Fruit fly (Drosophila melanogaster) whole organism, embryonic: ENCODE results near the gene Tpr2.
A peak's percentile ranks its signal among the peaks of the same experiment; 100 is the strongest.

Experiments used
- ATbp ChIP-seq: fragments of 200-800 bp; sonication (Bioruptor generic); optimal IDR thresholded peaks from 2 replicates; lab custom pipeline; 2017; ENCODE audit warnings: missing biosample characterization, mild to moderate bottlenecking, missing genetic modification characterization, missing genetic modification reagents
- Antp ChIP-seq: fragments of 200-800 bp; sonication (Bioruptor generic); optimal IDR thresholded peaks from 3 replicates; lab custom pipeline; 2016; ENCODE audit warnings: missing biosample characterization, missing genetic modification characterization
- Bgb ChIP-seq: fragments of 200-800 bp; sonication (Bioruptor generic); IDR thresholded peaks from 2 replicates; pipeline ENCODE4 v1.3.6; 2022; ENCODE audit warnings: missing biosample characterization, missing genetic modification characterization; ENCODE audit not compliant: partially characterized antibody
- CG11247 ChIP-seq: fragments of 200-800 bp; sonication (Bioruptor generic); IDR thresholded peaks from 2 replicates; pipeline ENCODE4 v1.3.6; 2022; ENCODE audit warnings: missing biosample characterization, missing genetic modification characterization
- CG11723 ChIP-seq: fragments of 200-800 bp; sonication (Bioruptor generic); optimal IDR thresholded peaks from 2 replicates; lab custom pipeline; 2017; ENCODE audit warnings: missing biosample characterization, mild to moderate bottlenecking, missing genetic modification characterization
- CG12236 ChIP-seq: fragments of 200-800 bp; sonication (Bioruptor generic); optimal IDR thresholded peaks from 2 replicates; lab custom pipeline; 2016; ENCODE audit warnings: missing biosample characterization, missing genetic modification characterization
- CG12769 ChIP-seq: fragments of 200-800 bp; sonication (Bioruptor generic); optimal IDR thresholded peaks from 2 replicates; lab custom pipeline; 2019; ENCODE audit warnings: missing biosample characterization, mild to moderate bottlenecking, missing genetic modification characterization, moderate library complexity
- CG13296 ChIP-seq: fragments of 200-800 bp; sonication (Bioruptor generic); optimal IDR thresholded peaks from 3 replicates; lab custom pipeline; 2018; ENCODE audit warnings: missing biosample characterization, mild to moderate bottlenecking, missing genetic modification characterization
- CG14441 ChIP-seq: fragments of 200-800 bp; sonication (Bioruptor generic); IDR thresholded peaks from 2 replicates; pipeline ENCODE4 v1.3.6; 2022; ENCODE audit warnings: missing biosample characterization, missing genetic modification characterization
- CG14710 ChIP-seq: fragments of 200-800 bp; sonication (Bioruptor generic); optimal IDR thresholded peaks from 3 replicates; lab custom pipeline; 2019; ENCODE audit warnings: missing biosample characterization, mild to moderate bottlenecking, missing genetic modification characterization, moderate library complexity
- CG15514 ChIP-seq: fragments of 200-800 bp; sonication (Bioruptor generic); optimal IDR thresholded peaks from 3 replicates; lab custom pipeline; 2017; ENCODE audit warnings: missing biosample characterization, missing genetic modification characterization, mild to moderate bottlenecking, moderate library complexity, missing genetic modification reagents
- CG17361 ChIP-seq: fragments of 200-800 bp; sonication (Bioruptor generic); IDR thresholded peaks from 3 replicates; pipeline ENCODE4 v1.3.6; 2022; ENCODE audit warnings: missing biosample characterization, missing genetic modification characterization
- CG2120 ChIP-seq: fragments of 200-800 bp; sonication (Bioruptor generic); optimal IDR thresholded peaks from 3 replicates; lab custom pipeline; 2016; ENCODE audit warnings: missing biosample characterization, missing genetic modification characterization
- CG34422 ChIP-seq: fragments of 200-800 bp; sonication (Bioruptor generic); IDR thresholded peaks from 3 replicates; pipeline ENCODE4 v1.3.6; 2022; ENCODE audit warnings: missing biosample characterization, missing genetic modification characterization
- CG4617 ChIP-seq: fragments of 200-800 bp; sonication (Bioruptor generic); optimal IDR thresholded peaks from 3 replicates; lab custom pipeline; 2016; ENCODE audit warnings: missing biosample characterization, missing genetic modification characterization, borderline replicate concordance
- CG4730 ChIP-seq: fragments of 200-800 bp; sonication (Bioruptor generic); IDR thresholded peaks from 2 replicates; pipeline ENCODE4 v1.3.6; 2022; ENCODE audit warnings: missing biosample characterization, missing genetic modification characterization
- CG6791 ChIP-seq: fragments of 200-800 bp; sonication (Bioruptor generic); IDR thresholded peaks from 3 replicates; pipeline ENCODE4 v1.3.6; 2022; ENCODE audit warnings: missing biosample characterization, missing genetic modification characterization; ENCODE audit not compliant: partially characterized antibody
- CG8089 ChIP-seq: fragments of 200-800 bp; sonication (Bioruptor generic); optimal IDR thresholded peaks from 3 replicates; lab custom pipeline; 2016; ENCODE audit warnings: missing biosample characterization, missing genetic modification characterization
- CG8924 ChIP-seq: fragments of 200-800 bp; optimal IDR thresholded peaks from 3 replicates; lab custom pipeline; 2019; ENCODE audit warnings: missing biosample characterization, mild to moderate bottlenecking, missing genetic modification characterization, moderate library complexity
- CG9932 ChIP-seq: fragments of 200-800 bp; sonication (Bioruptor generic); IDR thresholded peaks from 2 replicates; pipeline ENCODE4 v1.3.6; 2022; ENCODE audit warnings: missing biosample characterization, missing genetic modification characterization
- HLHmδ ChIP-seq: fragments of 200-800 bp; sonication (Bioruptor generic); optimal IDR thresholded peaks from 2 replicates; lab custom pipeline; 2018; ENCODE audit warnings: missing biosample characterization, mild to moderate bottlenecking, missing genetic modification characterization, moderate library complexity
- Hsf ChIP-seq: fragments of 200-800 bp; sonication (Bioruptor generic); optimal IDR thresholded peaks from 3 replicates; lab custom pipeline; 2016; ENCODE audit warnings: missing biosample characterization, missing genetic modification characterization
- Lhr ChIP-seq: fragments of 200-800 bp; sonication (Bioruptor generic); optimal IDR thresholded peaks from 3 replicates; lab custom pipeline; 2017; ENCODE audit warnings: mild to moderate bottlenecking, missing biosample characterization, missing genetic modification reagents, missing genetic modification characterization
- Scr ChIP-seq: fragments of 200-800 bp; sonication (Bioruptor generic); IDR thresholded peaks from 2 replicates; pipeline ENCODE4 v1.3.6; 2022; ENCODE audit warnings: missing biosample characterization, missing genetic modification characterization; ENCODE audit not compliant: partially characterized antibody
- Six4 ChIP-seq: fragments of 200-800 bp; sonication (Bioruptor generic); optimal IDR thresholded peaks from 2 replicates; lab custom pipeline; 2016; ENCODE audit warnings: missing biosample characterization, missing genetic modification characterization
- Sox100B ChIP-seq: fragments of 200-800 bp; sonication (Bioruptor generic); optimal IDR thresholded peaks from 3 replicates; lab custom pipeline; 2018; ENCODE audit warnings: missing biosample characterization, mild to moderate bottlenecking, missing genetic modification characterization
- Ssrp ChIP-seq: fragments of 200-800 bp; sonication (Bioruptor generic); optimal IDR thresholded peaks from 2 replicates; lab custom pipeline; 2018; ENCODE audit warnings: missing biosample characterization, mild to moderate bottlenecking, missing genetic modification characterization, moderate library complexity
- Trl ChIP-seq, 3 experiments: fragments of >200 bp in 2 of 3; fragments of 200-800 bp in 1 of 3; sonication (Bioruptor generic) in 1 of 3; optimal IDR thresholded peaks; 2 replicates in 1 of 3; 3 replicates in 2 of 3; lab custom pipeline; 2016 to 2017; ENCODE audit warnings: missing biosample characterization in 1 of 3, missing genetic modification characterization in 1 of 3
- ac ChIP-seq: fragments of 200-800 bp; sonication (Bioruptor generic); optimal IDR thresholded peaks from 3 replicates; lab custom pipeline; 2017; ENCODE audit warnings: missing biosample characterization, mild to moderate bottlenecking, missing genetic modification characterization
- cato ChIP-seq: fragments of 200-800 bp; sonication (Bioruptor generic); optimal IDR thresholded peaks from 2 replicates; lab custom pipeline; 2016; ENCODE audit warnings: missing biosample characterization, missing genetic modification characterization, borderline replicate concordance
- chinmo ChIP-seq: fragments of 200-800 bp; sonication (Bioruptor generic); IDR thresholded peaks from 4 replicates; pipeline ENCODE4 v1.3.6; 2022; ENCODE audit warnings: missing biosample characterization, missing genetic modification characterization; ENCODE audit not compliant: partially characterized antibody
- kay ChIP-seq: fragments of 200-800 bp; sonication (Bioruptor generic); optimal IDR thresholded peaks from 2 replicates; lab custom pipeline; 2016; ENCODE audit warnings: missing biosample characterization, missing genetic modification characterization
- klu ChIP-seq: fragments of 200-800 bp; sonication (Bioruptor generic); IDR thresholded peaks from 2 replicates; pipeline ENCODE4 v1.3.6; 2022; ENCODE audit warnings: missing biosample characterization, missing genetic modification characterization
- nerfin-2 ChIP-seq: fragments of 200-800 bp; sonication (Bioruptor generic); IDR thresholded peaks from 2 replicates; pipeline ENCODE4 v1.3.6; 2022; ENCODE audit warnings: missing biosample characterization, missing genetic modification characterization; ENCODE audit not compliant: partially characterized antibody
- odd ChIP-seq: fragments of 200-800 bp; sonication (Bioruptor generic); optimal IDR thresholded peaks from 2 replicates; lab custom pipeline; 2017; ENCODE audit warnings: missing biosample characterization, mild to moderate bottlenecking, missing genetic modification characterization
- pan ChIP-seq, 4 experiments: fragments of >200 bp in 3 of 4; fragments of 200-800 bp in 1 of 4; sonication (Bioruptor generic) in 1 of 4; optimal IDR thresholded peaks in 3 of 4; IDR thresholded peaks in 1 of 4; 2 replicates each; pipeline versions ENCODE4 v1.3.6 to Lab custom; 2017 to 2022; ENCODE audit warnings: missing biosample characterization in 2 of 4, missing genetic modification characterization in 2 of 4, mixed read lengths in 1 of 4
- sc ChIP-seq, 3 experiments: fragments of >200 bp in 2 of 3; fragments of 200-800 bp in 1 of 3; sonication (Bioruptor generic) in 1 of 3; optimal IDR thresholded peaks; 2 replicates in 2 of 3; 3 replicates in 1 of 3; lab custom pipeline; 2017; ENCODE audit warnings: mild to moderate bottlenecking in 1 of 3, missing biosample characterization in 1 of 3, missing genetic modification characterization in 1 of 3, missing genetic modification reagents in 1 of 3
- slp2 ChIP-seq: fragments of 200-800 bp; sonication (Bioruptor generic); optimal IDR thresholded peaks from 2 replicates; lab custom pipeline; 2016; ENCODE audit warnings: missing biosample characterization, missing genetic modification characterization
- sr ChIP-seq: fragments of 200-800 bp; sonication (Bioruptor generic); IDR thresholded peaks from 3 replicates; pipeline ENCODE4 v1.3.6; 2022; ENCODE audit warnings: missing biosample characterization, missing genetic modification characterization
- stc ChIP-seq: fragments of 200-800 bp; sonication (Bioruptor generic); IDR thresholded peaks from 2 replicates; pipeline ENCODE4 v1.3.6; 2022; ENCODE audit warnings: missing biosample characterization, missing genetic modification characterization
- tll ChIP-seq, 2 experiments: fragments of 200-800 bp in 1 of 2; fragments of >200 bp in 1 of 2; sonication (Bioruptor generic) in 1 of 2; optimal IDR thresholded peaks; 2 replicates each; lab custom pipeline; 2017 to 2019; ENCODE audit warnings: missing biosample characterization in 2 of 2, missing genetic modification characterization in 2 of 2, mild to moderate bottlenecking in 1 of 2, moderate library complexity in 1 of 2
- tna ChIP-seq: fragments of 200-800 bp; sonication (Bioruptor generic); IDR thresholded peaks from 2 replicates; pipeline ENCODE4 v1.3.6; 2022; ENCODE audit warnings: missing biosample characterization, missing genetic modification characterization; ENCODE audit not compliant: partially characterized antibody
- zf30C ChIP-seq: fragments of 200-800 bp; sonication (Bioruptor generic); optimal IDR thresholded peaks from 3 replicates; lab custom pipeline; 2018; ENCODE audit warnings: missing biosample characterization, mild to moderate bottlenecking, missing genetic modification characterization
- zfh1 ChIP-seq: fragments of 200-800 bp; sonication (Bioruptor generic); IDR thresholded peaks from 3 replicates; pipeline ENCODE4 v1.3.6; 2022; ENCODE audit warnings: missing biosample characterization, missing genetic modification characterization
- zfh2 ChIP-seq: fragments of 200-800 bp; sonication (Bioruptor generic); optimal IDR thresholded peaks from 2 replicates; lab custom pipeline; 2016; ENCODE audit warnings: missing biosample characterization, missing genetic modification characterization

Tpr2 gene

DNA sequence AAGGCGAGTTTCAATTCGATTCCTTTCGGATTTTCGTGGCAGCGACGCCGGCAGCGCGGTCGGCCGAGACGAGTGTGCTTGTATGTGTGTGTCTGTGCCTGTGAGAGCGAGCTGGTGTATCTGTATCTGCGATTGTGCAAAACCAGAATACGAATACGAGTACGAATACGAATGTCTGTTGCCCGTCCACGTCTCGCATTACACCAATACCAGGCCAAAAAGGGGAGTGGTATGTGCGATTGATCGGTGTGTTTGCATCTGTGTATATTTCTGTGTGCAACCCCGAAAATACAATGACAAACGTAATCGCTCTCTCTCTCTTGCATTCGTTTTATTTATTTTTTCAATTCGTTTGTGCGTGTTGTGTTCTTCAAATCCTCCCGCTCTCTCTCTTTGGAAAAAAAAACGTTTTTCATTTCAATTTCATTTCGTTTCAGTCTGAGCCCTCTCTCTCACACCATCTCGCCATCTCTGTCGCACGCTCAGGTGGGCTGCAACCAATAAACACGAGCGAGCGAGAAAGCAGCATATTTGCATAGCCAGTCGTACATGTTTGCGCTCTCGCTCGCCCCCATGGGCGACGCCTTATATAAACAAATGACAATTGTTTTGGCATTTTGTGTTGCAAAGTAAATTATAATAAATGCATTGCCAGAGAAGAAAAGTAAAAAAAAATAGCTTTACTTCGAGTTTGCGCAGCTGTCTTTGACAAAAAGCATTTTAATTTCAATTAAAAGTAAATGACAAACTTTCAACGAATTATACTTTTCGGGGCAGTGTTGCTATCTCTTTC, 5.1 kb upstream of the Tpr2 start (continued):
- TF ChIP-seq sr (peak; percentile 74; the same call in 2 of the 3 replicates), CG8924 (tag; lab: Kevin White, UChicago) (peak; percentile 41), ac (GFP tag; lab: Kevin White, UChicago) (peak; percentile 50), tna (GFP tag; lab: Robert Waterston, UW) (no peak), zf30C (GFP tag; lab: Kevin White, UChicago) (no peak), tll (GFP tag; optimal IDR thresholded peaks at IDR 0.05; lab: Kevin White, UChicago) (peak in 1 of 2 experiments; percentile 68), CG4617 (GFP tag; lab: Kevin White, UChicago) (peak; percentile 7), Bgb (GFP tag; lab: Robert Waterston, UW) (no peak), CG13296 (no peak), klu (0 out of 2 replicates have a peak, but pooled peaks have one; percentile 16), kay (GFP tag; lab: Kevin White, UChicago) (peak; percentile 34), cato (GFP tag; lab: Kevin White, UChicago) (no peak), CG11723 (GFP tag; lab: Kevin White, UChicago) (peak; percentile 4), CG14441 (GFP tag; lab: Robert Waterston, UW) (peak; percentile 59), sc (optimal IDR thresholded peaks at IDR 0.05; lab: Kevin White, UChicago) (no peak), sc (GFP tag; optimal IDR thresholded peaks at IDR 0.05; lab: Kevin White, UChicago) (peak; percentile 26), Ssrp (tag; lab: Kevin White, UChicago) (no peak), Scr (no peak), Hsf (GFP tag; lab: Kevin White, UChicago) (no peak), CG14710 (tag; lab: Kevin White, UChicago) (peak; percentile 20), Lhr (peak; percentile 21), odd (GFP tag; lab: Kevin White, UChicago) (peak; percentile 9), CG8089 (GFP tag; lab: Kevin White, UChicago) (peak; percentile 38), CG2120 (GFP tag; lab: Kevin White, UChicago) (peak; percentile 25), CG12236 (GFP tag; lab: Kevin White, UChicago) (peak; percentile 42), Six4 (GFP tag; lab: Kevin White, UChicago) (no peak), CG34422 (GFP tag; lab: Robert Waterston, UW) (0 out of 3 replicates have a peak, but pooled peaks have one; percentile 21), nerfin-2 (GFP tag; lab: Robert Waterston, UW) (no peak), CG17361 (peak; percentile 32; the same call in 1 of the 3 replicates), ATbp (GFP tag; lab: Kevin White, UChicago) (peak; percentile 63), zfh2 (GFP tag; lab: Kevin White, UChicago) (peak; percentile 18), CG9932 (GFP tag; lab: Robert Waterston, UW) (0 out of 2 replicates have a peak, but pooled peaks have one; percentile 26), Sox100B (GFP tag; lab: Kevin White, UChicago) (peak; percentile 7), pan (optimal IDR thresholded peaks at IDR 0.05; lab: Kevin White, UChicago) (no peak), pan (GFP tag; optimal IDR thresholded peaks at IDR 0.05 in 1 of 2, IDR thresholded peaks at IDR 0.05 in 1 of 2) (peak in 1 of 2 experiments; percentile 48), CG11247 (GFP tag; lab: Robert Waterston, UW) (0 out of 2 replicates have a peak, but pooled peaks have one; percentile 26), Trl (optimal IDR thresholded peaks at IDR 0.05; lab: Kevin White, UChicago) (peak; percentile 67 to 71), Trl (GFP tag; optimal IDR thresholded peaks at IDR 0.05; lab: Kevin White, UChicago) (peak; percentile 68), CG6791 (GFP tag; lab: Robert Waterston, UW) (no peak), CG15514 (GFP tag; lab: Kevin White, UChicago) (no peak), slp2 (GFP tag; lab: Kevin White, UChicago) (peak; percentile 19), Antp (peak; percentile 19), CG12769 (tag; lab: Kevin White, UChicago) (peak; percentile 2), stc (GFP tag; lab: Robert Waterston, UW) (peak; percentile 63), chinmo (peak; percentile 69; the same call in 3 of the 4 replicates), HLHmδ (GFP tag; lab: Kevin White, UChicago) (no peak), CG4730 (GFP tag; lab: Robert Waterston, UW) (no peak), zfh1 (peak; percentile 64; the same call in 2 of the 3 replicates)
